Worm (Caenorhabditis elegans) whole organism, L1 larva: ENCODE data around the gene Y41C4A.18.

Experiments used
- C16A3.4 ChIP-seq: fragments of 150-350 bp; optimal IDR thresholded peaks from 2 replicates; lab custom pipeline; 2014; ENCODE audit warnings: missing biosample characterization, missing genetic modification characterization
- aha-1 ChIP-seq: fragments of 150-350 bp; optimal IDR thresholded peaks from 2 replicates; lab custom pipeline; 2014; ENCODE audit warnings: missing biosample characterization, missing genetic modification characterization
- ceh-63 ChIP-seq: fragments of 200-800 bp; sonication (Bioruptor generic); optimal IDR thresholded peaks from 2 replicates; lab custom pipeline; 2018; ENCODE audit warnings: mild to moderate bottlenecking, missing genetic modification characterization, missing compliant biosample characterization
- ceh-82 ChIP-seq, 3 experiments: fragments of 150-350 bp in 1 of 3; sonication (generic microtip) in 2 of 3; optimal IDR thresholded peaks; 2 replicates each; lab custom pipeline; 2014 to 2017; ENCODE audit warnings: missing biosample characterization in 3 of 3, missing genetic modification characterization in 3 of 3
- dpl-1 ChIP-seq, 3 experiments: fragments of 150-350 bp in 2 of 3; sonication (generic microtip) in 1 of 3; optimal IDR thresholded peaks; 2 replicates each; lab custom pipeline; 2014 to 2017; ENCODE audit warnings: missing biosample characterization in 3 of 3, missing genetic modification characterization in 3 of 3, missing genetic modification reagents in 3 of 3
- dsc-1 ChIP-seq: sonication (generic microtip); optimal IDR thresholded peaks from 2 replicates; lab custom pipeline; 2016; ENCODE audit warnings: mild to moderate bottlenecking, missing genetic modification characterization, missing compliant biosample characterization
- efl-1 ChIP-seq, 4 experiments: fragments of 150-350 bp; optimal IDR thresholded peaks in 3 of 4; peaks in 1 of 4; 1 replicate in 1 of 4; 2 replicates in 3 of 4; lab custom pipeline; 2014; ENCODE audit warnings: missing biosample characterization in 2 of 4, missing genetic modification characterization in 2 of 4, missing genetic modification reagents in 2 of 4
- efl-3 ChIP-seq: fragments of 200-800 bp; sonication (Bioruptor generic); optimal IDR thresholded peaks from 2 replicates; lab custom pipeline; 2018; ENCODE audit warnings: mild to moderate bottlenecking, missing genetic modification characterization, missing compliant biosample characterization
- egl-27 ChIP-seq, 2 experiments: fragments of 150-350 bp in 1 of 2; sonication (generic microtip); optimal IDR thresholded peaks; 3 replicates each; lab custom pipeline; 2017 to 2018; ENCODE audit warnings: missing biosample characterization in 2 of 2, missing genetic modification characterization in 2 of 2, missing genetic modification reagents in 2 of 2
- elt-2 ChIP-seq: sonication (generic microtip); optimal IDR thresholded peaks from 2 replicates; lab custom pipeline; 2016; ENCODE audit warnings: missing genetic modification characterization, mild to moderate bottlenecking, inconsistent platforms, missing compliant biosample characterization, missing genetic modification reagents
- elt-3 ChIP-seq, 6 experiments: fragments of 150-350 bp in 1 of 6; sonication (generic microtip); optimal IDR thresholded peaks; 2 replicates each; lab custom pipeline; 2017 to 2018; ENCODE audit warnings: missing biosample characterization in 6 of 6, missing genetic modification characterization in 6 of 6, inconsistent platforms in 1 of 6
- fkh-4 ChIP-seq: sonication (generic microtip); optimal IDR thresholded peaks from 2 replicates; lab custom pipeline; 2016; ENCODE audit warnings: missing compliant biosample characterization, missing genetic modification characterization, borderline replicate concordance
- fkh-8 ChIP-seq: sonication (generic microtip); optimal IDR thresholded peaks from 2 replicates; lab custom pipeline; 2016; ENCODE audit warnings: mild to moderate bottlenecking, missing genetic modification characterization, missing compliant biosample characterization
- hpl-2 ChIP-seq: fragments of 150-350 bp; optimal IDR thresholded peaks from 2 replicates; lab custom pipeline; 2014; ENCODE audit warnings: missing biosample characterization, missing genetic modification reagents, missing genetic modification characterization
- isw-1 ChIP-seq: fragments of 200-800 bp; sonication (Bioruptor generic); IDR thresholded peaks from 2 replicates; pipeline ENCODE4 v1.3.6; 2022; ENCODE audit warnings: missing genetic modification characterization, missing compliant biosample characterization
- jun-1 ChIP-seq: fragments of 150-350 bp; optimal IDR thresholded peaks from 2 replicates; lab custom pipeline; 2014; ENCODE audit warnings: missing biosample characterization, missing genetic modification reagents, missing genetic modification characterization
- lin-13 ChIP-seq: fragments of 150-350 bp; optimal IDR thresholded peaks from 2 replicates; lab custom pipeline; 2014; ENCODE audit warnings: missing biosample characterization, missing genetic modification reagents, missing genetic modification characterization
- lin-14 ChIP-seq: fragments of 200-800 bp; sonication (Bioruptor generic); optimal IDR thresholded peaks from 2 replicates; lab custom pipeline; 2018; ENCODE audit warnings: mild to moderate bottlenecking, missing genetic modification characterization, moderate library complexity, missing compliant biosample characterization
- lir-3 ChIP-seq: sonication (generic microtip); optimal IDR thresholded peaks from 2 replicates; lab custom pipeline; 2016; ENCODE audit warnings: mild to moderate bottlenecking, missing genetic modification characterization, moderate library complexity, missing compliant biosample characterization; ENCODE audit not compliant: poor library complexity
- lsy-2 ChIP-seq, 2 experiments: fragments of 150-350 bp; optimal IDR thresholded peaks; 2 replicates each; lab custom pipeline; 2014; ENCODE audit warnings: missing biosample characterization in 2 of 2, missing genetic modification characterization in 2 of 2
- mef-2 ChIP-seq: fragments of 150-350 bp; optimal IDR thresholded peaks from 2 replicates; lab custom pipeline; 2014; ENCODE audit warnings: missing biosample characterization, missing genetic modification characterization
- mep-1 ChIP-seq: fragments of 150-350 bp; optimal IDR thresholded peaks from 2 replicates; lab custom pipeline; 2014; ENCODE audit warnings: missing biosample characterization, missing genetic modification characterization
- nhr-237 ChIP-seq: fragments of 150-350 bp; optimal IDR thresholded peaks from 2 replicates; lab custom pipeline; 2014; ENCODE audit warnings: missing biosample characterization, missing genetic modification characterization
- nhr-28 ChIP-seq: fragments of 150-350 bp; optimal IDR thresholded peaks from 2 replicates; lab custom pipeline; 2014; ENCODE audit warnings: missing biosample characterization, missing genetic modification characterization
- nhr-71 ChIP-seq: sonication (generic microtip); optimal IDR thresholded peaks from 2 replicates; lab custom pipeline; 2016; ENCODE audit warnings: mild to moderate bottlenecking, missing genetic modification characterization, moderate library complexity, missing compliant biosample characterization
- nhr-76 ChIP-seq: sonication (generic microtip); optimal IDR thresholded peaks from 2 replicates; lab custom pipeline; 2017; ENCODE audit warnings: missing biosample characterization, missing genetic modification characterization
- nhr-84 ChIP-seq: sonication (generic microtip); optimal IDR thresholded peaks from 2 replicates; lab custom pipeline; 2017; ENCODE audit warnings: missing biosample characterization, missing genetic modification characterization
- nhr-85 ChIP-seq: sonication (generic microtip); peaks from one replicate; lab custom pipeline; 2016; ENCODE audit warnings: missing genetic modification characterization, inconsistent platforms, missing compliant biosample characterization
- pax-3 ChIP-seq: fragments of 200-800 bp; sonication (Bioruptor generic); optimal IDR thresholded peaks from 2 replicates; lab custom pipeline; 2018; ENCODE audit warnings: mild to moderate bottlenecking, missing genetic modification characterization, moderate library complexity, missing compliant biosample characterization
- snu-23 ChIP-seq: sonication (generic microtip); optimal IDR thresholded peaks from 2 replicates; lab custom pipeline; 2016; ENCODE audit warnings: missing genetic modification characterization, missing compliant biosample characterization
- sup-37 ChIP-seq: fragments of 200-800 bp; sonication (Bioruptor generic); optimal IDR thresholded peaks from 2 replicates; lab custom pipeline; 2018; ENCODE audit warnings: mild to moderate bottlenecking, missing genetic modification characterization, missing compliant biosample characterization
- tbx-2 ChIP-seq: sonication (generic microtip); optimal IDR thresholded peaks from 2 replicates; lab custom pipeline; 2016; ENCODE audit warnings: missing genetic modification characterization, missing compliant biosample characterization
- unc-130 ChIP-seq: fragments of 150-350 bp; optimal IDR thresholded peaks from 2 replicates; lab custom pipeline; 2017; ENCODE audit warnings: missing biosample characterization, missing genetic modification characterization, inconsistent platforms
- unc-30 ChIP-seq: sonication (generic microtip); optimal IDR thresholded peaks from 2 replicates; lab custom pipeline; 2017; ENCODE audit warnings: missing biosample characterization, missing genetic modification characterization
- unc-86 ChIP-seq: sonication (generic microtip); optimal IDR thresholded peaks from 2 replicates; lab custom pipeline; 2016; ENCODE audit warnings: missing genetic modification characterization, missing compliant biosample characterization
- xbp-1 ChIP-seq: sonication (generic microtip); optimal IDR thresholded peaks from 2 replicates; lab custom pipeline; 2016; ENCODE audit warnings: missing genetic modification characterization, missing compliant biosample characterization

The Y41C4A.18 gene

ce11 chrIII:11689303-11689702, 41.1 kb upstream of the Y41C4A.18 start (continued):
- TF ChIP-seq dpl-1 (GFP tag; optimal IDR thresholded peaks at IDR 0.05; lab: Kevin White, UChicago) (peak; percentile 11 to 17 (median 16)), nhr-84 (tag; lab: Kevin White, UChicago) (no peak), egl-27 (tag; optimal IDR thresholded peaks at IDR 0.05; lab: Kevin White, UChicago) (peak in 1 of 2 experiments; percentile 33), nhr-237 (tag; lab: Kevin White, UChicago) (no peak), nhr-71 (tag; lab: Kevin White, UChicago) (peak; percentile 79), sup-37 (GFP tag; lab: Kevin White, UChicago) (no peak), elt-3 (tag; optimal IDR thresholded peaks at IDR 0.05; lab: Kevin White, UChicago) (peak in 4 of 6 experiments; percentile 35 to 95 (median 82)), dsc-1 (tag; lab: Kevin White, UChicago) (no peak), snu-23 (peak; percentile 78), C16A3.4 (tag; lab: Kevin White, UChicago) (peak; percentile 61), lin-14 (peak; percentile 83), lir-3 (tag; lab: Kevin White, UChicago) (peak; percentile 6), isw-1 (no peak), nhr-28 (tag; lab: Kevin White, UChicago) (no peak), fkh-8 (tag; lab: Kevin White, UChicago) (no peak), ceh-63 (GFP tag; lab: Kevin White, UChicago) (no peak), aha-1 (tag; lab: Kevin White, UChicago) (no peak), tbx-2 (tag; lab: Kevin White, UChicago) (peak; percentile 68), xbp-1 (peak; percentile 33), elt-2 (tag; lab: Kevin White, UChicago) (peak; percentile 78), pax-3 (peak; percentile 21), ceh-82 (tag; optimal IDR thresholded peaks at IDR 0.05; lab: Kevin White, UChicago) (peak in 2 of 3 experiments; percentile 6 to 8)

ce11 chrIII:11689887-11690286, 40.5 kb upstream of the Y41C4A.18 start:
- TF ChIP-seq sup-37 (GFP tag; lab: Kevin White, UChicago) (no peak), fkh-4 (tag; lab: Kevin White, UChicago) (no peak), snu-23 (no peak), nhr-76 (tag; lab: Kevin White, UChicago) (no peak)
- TF ChIP-seq, all 84 proteins: peak for 0

- TF ChIP-seq snu-23 (no peak), fkh-8 (tag; lab: Kevin White, UChicago) (peak; percentile 10), nhr-85 (tag; lab: Kevin White, UChicago) (peak; percentile 48)
Measured at ce11 chrIII:11692380-11692779, 38.0 kb upstream of the Y41C4A.18 start.

- TF ChIP-seq aha-1 (tag; lab: Kevin White, UChicago) (no peak), lin-13 (no peak), mef-2 (no peak), hpl-2 (GFP tag; lab: Kevin White, UChicago) (no peak), unc-130 (tag; lab: Kevin White, UChicago) (no peak), lsy-2 (tag; optimal IDR thresholded peaks at IDR 0.05; lab: Kevin White, UChicago) (no peak), efl-3 (GFP tag; lab: Kevin White, UChicago) (no peak), mep-1 (tag; lab: Kevin White, UChicago) (no peak), snu-23 (no peak), nhr-71 (tag; lab: Kevin White, UChicago) (peak; percentile 12), unc-86 (no peak), jun-1 (tag; lab: Kevin White, UChicago) (no peak), unc-30 (no peak), efl-1 (optimal IDR thresholded peaks at IDR 0.05; lab: Kevin White, UChicago) (no peak), efl-1 (GFP tag; optimal IDR thresholded peaks at IDR 0.05 in 1 of 2; lab: Kevin White, UChicago) (peak in 1 of 2 experiments; percentile 53)
Measured at ce11 chrIII:11694506-11694947, 35.9 kb upstream of the Y41C4A.18 start.
